Worm (Caenorhabditis elegans) whole organism, mixed stage, embryonic: ENCODE data around the gene C28G1.10.

Source experiments
- M03D4.4 ChIP-seq: sonication (generic microtip); optimal IDR thresholded peaks from 2 replicates; lab custom pipeline; 2017; ENCODE audit warnings: mild to moderate bottlenecking, missing genetic modification characterization, missing compliant biosample characterization
- bed-3 ChIP-seq: fragments of 200-800 bp; sonication (Bioruptor generic); optimal IDR thresholded peaks from 3 replicates; lab custom pipeline; 2018; ENCODE audit warnings: mild to moderate bottlenecking, missing genetic modification characterization, moderate library complexity, missing compliant biosample characterization
- blmp-1 ChIP-seq: fragments of 150-350 bp; optimal IDR thresholded peaks from 2 replicates; lab custom pipeline; 2014; ENCODE audit warnings: missing biosample characterization, missing genetic modification characterization
- ceh-39 ChIP-seq: fragments of 150-350 bp; optimal IDR thresholded peaks from 2 replicates; lab custom pipeline; 2014; ENCODE audit warnings: missing biosample characterization, missing genetic modification characterization
- ceh-43 ChIP-seq: fragments of 200-800 bp; sonication (Bioruptor generic); optimal IDR thresholded peaks from 2 replicates; lab custom pipeline; 2018; ENCODE audit warnings: mild to moderate bottlenecking, missing genetic modification characterization, moderate library complexity, missing compliant biosample characterization
- ceh-83 ChIP-seq: fragments of 200-800 bp; sonication (Bioruptor generic); optimal IDR thresholded peaks from 2 replicates; lab custom pipeline; 2018; ENCODE audit warnings: mild to moderate bottlenecking, missing genetic modification characterization, missing compliant biosample characterization
- ces-1 ChIP-seq: fragments of 150-350 bp; optimal IDR thresholded peaks from 2 replicates; lab custom pipeline; 2014; ENCODE audit warnings: missing biosample characterization, missing genetic modification reagents, missing genetic modification characterization
- cnd-1 ChIP-seq: fragments of 200-800 bp; sonication (Bioruptor generic); optimal IDR thresholded peaks from 2 replicates; lab custom pipeline; 2018; ENCODE audit warnings: mild to moderate bottlenecking, missing genetic modification characterization, missing compliant biosample characterization
- drap-1 ChIP-seq: fragments of 200-800 bp; sonication (Bioruptor generic); optimal IDR thresholded peaks from 3 replicates; lab custom pipeline; 2018; ENCODE audit warnings: mild to moderate bottlenecking, missing genetic modification characterization, missing compliant biosample characterization
- elt-1 ChIP-seq: sonication (generic microtip); optimal IDR thresholded peaks from 2 replicates; lab custom pipeline; 2017; ENCODE audit warnings: missing genetic modification characterization, mild to moderate bottlenecking, missing compliant biosample characterization, antibody characterized with exemption, moderate library complexity, borderline replicate concordance; ENCODE audit not compliant: insufficient read depth
- elt-3 ChIP-seq: fragments of 150-350 bp; optimal IDR thresholded peaks from 2 replicates; lab custom pipeline; 2014; ENCODE audit warnings: missing biosample characterization, missing genetic modification characterization
- flh-1 ChIP-seq: fragments of 200-800 bp; sonication (Bioruptor generic); optimal IDR thresholded peaks from 2 replicates; lab custom pipeline; 2018; ENCODE audit warnings: mild to moderate bottlenecking, missing genetic modification characterization, moderate library complexity, missing compliant biosample characterization
- ham-2 ChIP-seq: fragments of 200-800 bp; sonication (Bioruptor generic); optimal IDR thresholded peaks from 2 replicates; lab custom pipeline; 2018; ENCODE audit warnings: mild to moderate bottlenecking, missing genetic modification characterization, missing compliant biosample characterization
- hlh-1 ChIP-seq: fragments of 150-350 bp; optimal IDR thresholded peaks from 2 replicates; lab custom pipeline; 2014; ENCODE audit warnings: missing biosample characterization, missing genetic modification reagents, missing genetic modification characterization
- lin-13 ChIP-seq: fragments of 150-350 bp; optimal IDR thresholded peaks from 2 replicates; lab custom pipeline; 2014; ENCODE audit warnings: missing biosample characterization, missing genetic modification characterization
- lin-32 ChIP-seq: fragments of 200-800 bp; sonication (Bioruptor generic); optimal IDR thresholded peaks from 2 replicates; lab custom pipeline; 2018; ENCODE audit warnings: mild to moderate bottlenecking, missing genetic modification characterization, missing compliant biosample characterization
- lsy-2 ChIP-seq: fragments of 150-350 bp; optimal IDR thresholded peaks from 2 replicates; lab custom pipeline; 2014; ENCODE audit warnings: missing biosample characterization, missing genetic modification characterization
- mab-5 ChIP-seq: fragments of 150-350 bp; optimal IDR thresholded peaks from 2 replicates; lab custom pipeline; 2014; ENCODE audit warnings: missing biosample characterization, missing genetic modification characterization
- mep-1 ChIP-seq: fragments of 150-350 bp; optimal IDR thresholded peaks from 2 replicates; lab custom pipeline; 2017; ENCODE audit warnings: missing biosample characterization, missing genetic modification reagents, missing genetic modification characterization, inconsistent platforms
- mls-2 ChIP-seq: sonication (generic microtip); optimal IDR thresholded peaks from 2 replicates; lab custom pipeline; 2016; ENCODE audit warnings: mild to moderate bottlenecking, missing genetic modification characterization, moderate library complexity, missing compliant biosample characterization
- nhr-12 ChIP-seq: fragments of 150-350 bp; optimal IDR thresholded peaks from 2 replicates; lab custom pipeline; 2014; ENCODE audit warnings: missing biosample characterization, missing genetic modification characterization
- nhr-2 ChIP-seq: fragments of 150-350 bp; optimal IDR thresholded peaks from 2 replicates; lab custom pipeline; 2014; ENCODE audit warnings: missing biosample characterization, missing genetic modification characterization
- nhr-237 ChIP-seq: fragments of 150-350 bp; optimal IDR thresholded peaks from 2 replicates; lab custom pipeline; 2014; ENCODE audit warnings: missing biosample characterization, missing genetic modification characterization
- nhr-28 ChIP-seq: fragments of 150-350 bp; optimal IDR thresholded peaks from 2 replicates; lab custom pipeline; 2014; ENCODE audit warnings: missing biosample characterization, missing genetic modification characterization
- nhr-76 ChIP-seq: sonication (generic microtip); optimal IDR thresholded peaks from 2 replicates; lab custom pipeline; 2017; ENCODE audit warnings: missing biosample characterization, missing genetic modification characterization
- pha-4 ChIP-seq: fragments of 150-350 bp; optimal IDR thresholded peaks from 2 replicates; lab custom pipeline; 2018; ENCODE audit warnings: missing biosample characterization, missing genetic modification reagents, missing genetic modification characterization
- sem-2 ChIP-seq: fragments of 200-800 bp; sonication (Bioruptor generic); optimal IDR thresholded peaks from 2 replicates; lab custom pipeline; 2018; ENCODE audit warnings: mild to moderate bottlenecking, missing genetic modification characterization, missing compliant biosample characterization
- snpc-4 ChIP-seq: fragments of 150-350 bp; optimal IDR thresholded peaks from 2 replicates; lab custom pipeline; 2014; ENCODE audit warnings: missing biosample characterization, missing genetic modification characterization
- sptf-1 ChIP-seq: sonication (generic microtip); optimal IDR thresholded peaks from 2 replicates; lab custom pipeline; 2017; ENCODE audit warnings: mild to moderate bottlenecking, missing genetic modification characterization, moderate library complexity, missing compliant biosample characterization
- tbx-8 ChIP-seq: fragments of 200-800 bp; sonication (Bioruptor generic); optimal IDR thresholded peaks from 2 replicates; lab custom pipeline; 2018; ENCODE audit warnings: mild to moderate bottlenecking, missing genetic modification characterization, moderate library complexity, missing compliant biosample characterization
- unc-120 ChIP-seq: sonication (generic microtip); optimal IDR thresholded peaks from 2 replicates; lab custom pipeline; 2017; ENCODE audit warnings: missing genetic modification characterization, missing compliant biosample characterization; ENCODE audit not compliant: poor library complexity, severe bottlenecking
- unc-39 ChIP-seq: fragments of 150-350 bp; optimal IDR thresholded peaks from 2 replicates; lab custom pipeline; 2014; ENCODE audit warnings: missing biosample characterization, missing genetic modification characterization
- unc-62 ChIP-seq: fragments of 150-350 bp; optimal IDR thresholded peaks from 2 replicates; lab custom pipeline; 2014; ENCODE audit warnings: missing biosample characterization, missing genetic modification reagents, missing genetic modification characterization
- zip-8 ChIP-seq: fragments of 150-350 bp; optimal IDR thresholded peaks from 2 replicates; lab custom pipeline; 2014; ENCODE audit warnings: missing biosample characterization, missing genetic modification characterization
- ztf-11 ChIP-seq: fragments of 150-350 bp; optimal IDR thresholded peaks from 2 replicates; lab custom pipeline; 2014; ENCODE audit warnings: missing biosample characterization, missing genetic modification characterization

The C28G1.10 gene

DNA sequence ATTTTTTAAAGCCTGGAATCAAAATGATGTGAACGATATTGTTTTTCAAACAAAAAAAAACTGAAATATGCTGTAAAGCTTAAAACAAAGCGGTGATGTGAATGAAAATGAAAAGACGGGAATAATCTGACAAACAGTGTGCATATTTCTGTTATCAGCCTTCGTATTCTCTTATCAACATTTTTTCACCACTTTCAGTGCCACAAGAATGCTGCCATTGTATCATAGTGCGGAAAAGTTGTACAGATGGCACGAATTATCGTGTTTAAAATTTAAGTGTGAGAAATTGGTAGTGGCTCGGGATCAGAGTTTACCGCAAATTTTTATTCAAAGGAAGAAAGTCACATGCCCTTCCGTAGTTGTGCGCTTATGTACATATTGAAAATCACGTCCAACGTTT is 22.5 kb upstream of the C28G1.10 start, which contains the start of gene ifd-1:
ifd-1 (minus strand) TSS at position 12 of the 400 bp plus-strand sequence.
- no peak for TF ChIP-seq drap-1 (GFP tag; lab: Kevin White, UChicago)
- TF ChIP-seq lin-32 (GFP tag; lab: Kevin White, UChicago) = no peak
- TF ChIP-seq blmp-1 = no peak
- no peak for TF ChIP-seq elt-3
- no peak for TF ChIP-seq nhr-2 (tag; lab: Kevin White, UChicago)
- no peak for TF ChIP-seq unc-62 (GFP tag; lab: Kevin White, UChicago)
- TF ChIP-seq ceh-43 = no peak
- no peak for TF ChIP-seq unc-39
- no peak for TF ChIP-seq nhr-237 (tag; lab: Kevin White, UChicago)
- no peak for TF ChIP-seq mab-5 (tag; lab: Kevin White, UChicago)
- no peak for TF ChIP-seq snpc-4
- no peak for TF ChIP-seq hlh-1
- TF ChIP-seq unc-120 (tag; lab: Kevin White, UChicago) = no peak
- TF ChIP-seq sptf-1 = no peak
- no peak for TF ChIP-seq ztf-11 (tag; lab: Kevin White, UChicago)
- TF ChIP-seq pha-4 (tag; lab: Kevin White, UChicago) = no peak

DNA sequence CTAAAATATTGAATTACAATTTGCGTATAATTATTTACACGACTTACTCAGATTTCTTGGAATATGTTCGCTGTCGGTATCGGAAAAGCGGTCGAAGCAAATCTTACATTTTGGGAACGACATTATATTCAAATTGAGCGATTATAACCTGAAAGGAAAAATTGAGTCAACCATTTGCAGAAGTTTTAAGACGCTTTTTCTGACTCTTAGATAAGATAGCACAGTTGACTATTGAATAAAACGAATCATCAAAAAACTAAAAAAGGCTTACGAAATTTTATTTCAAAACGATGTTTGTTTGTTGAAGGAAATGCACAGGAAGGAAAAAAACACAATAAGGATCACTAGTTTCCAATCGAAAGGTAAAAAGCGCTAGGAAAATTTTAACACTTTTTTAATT is 18.6 kb upstream of the C28G1.10 start, which contains the start of gene rcs-1:
rcs-1 (minus strand) TSS at position 176 of the 400 bp plus-strand sequence.
- TF ChIP-seq flh-1 (GFP tag; lab: Kevin White, UChicago) = no peak
- TF ChIP-seq cnd-1 (tag; lab: Kevin White, UChicago) = no peak
- no peak for TF ChIP-seq ces-1 (GFP tag; lab: Kevin White, UChicago)
- TF ChIP-seq zip-8 (tag; lab: Kevin White, UChicago) = no peak
- no peak for TF ChIP-seq nhr-2 (tag; lab: Kevin White, UChicago)
- no peak for TF ChIP-seq nhr-12 (tag; lab: Kevin White, UChicago)
- no peak for TF ChIP-seq M03D4.4 (tag; lab: Kevin White, UChicago)
- no peak for TF ChIP-seq pha-4 (tag; lab: Kevin White, UChicago)
- no peak for TF ChIP-seq blmp-1
- TF ChIP-seq lin-13 (tag; lab: Kevin White, UChicago) = no peak
- no peak for TF ChIP-seq unc-62 (GFP tag; lab: Kevin White, UChicago)
- TF ChIP-seq ham-2 (GFP tag; lab: Kevin White, UChicago) = no peak
- TF ChIP-seq bed-3 (GFP tag; lab: Kevin White, UChicago) = no peak
- TF ChIP-seq mab-5 (tag; lab: Kevin White, UChicago) = no peak
- TF ChIP-seq lin-32 (GFP tag; lab: Kevin White, UChicago) = no peak
- no peak for TF ChIP-seq sem-2 (GFP tag; lab: Kevin White, UChicago)
- TF ChIP-seq, all 35 proteins: peak for 0

DNA sequence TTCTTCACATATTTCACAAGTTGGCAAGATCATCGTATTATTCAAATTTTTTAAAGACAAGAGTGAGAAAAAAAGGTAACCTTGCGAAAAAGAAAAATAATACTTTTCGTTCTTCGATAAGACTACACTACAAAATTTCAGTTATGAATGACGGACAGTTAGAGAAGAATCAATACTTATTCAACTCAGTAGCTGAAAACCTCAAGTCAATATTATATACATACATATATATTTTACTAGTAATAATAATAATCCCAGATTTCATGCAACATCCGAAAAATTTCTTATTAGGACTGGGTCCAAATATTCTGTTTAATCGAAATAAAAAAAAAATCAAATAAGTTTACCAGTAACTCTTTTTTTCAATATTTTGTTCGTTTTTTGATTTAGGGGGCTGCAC is 15.8 kb upstream of the C28G1.10 start, which contains the start of gene C28G1.6:
C28G1.6 (minus strand) TSS at position 101 of the 400 bp plus-strand sequence.
- TF ChIP-seq pha-4 (tag; lab: Kevin White, UChicago) (no peak), elt-3 (no peak), unc-62 (GFP tag; lab: Kevin White, UChicago) (no peak), cnd-1 (tag; lab: Kevin White, UChicago) (no peak), snpc-4 (no peak), ceh-43 (no peak), zip-8 (tag; lab: Kevin White, UChicago) (no peak)

DNA sequence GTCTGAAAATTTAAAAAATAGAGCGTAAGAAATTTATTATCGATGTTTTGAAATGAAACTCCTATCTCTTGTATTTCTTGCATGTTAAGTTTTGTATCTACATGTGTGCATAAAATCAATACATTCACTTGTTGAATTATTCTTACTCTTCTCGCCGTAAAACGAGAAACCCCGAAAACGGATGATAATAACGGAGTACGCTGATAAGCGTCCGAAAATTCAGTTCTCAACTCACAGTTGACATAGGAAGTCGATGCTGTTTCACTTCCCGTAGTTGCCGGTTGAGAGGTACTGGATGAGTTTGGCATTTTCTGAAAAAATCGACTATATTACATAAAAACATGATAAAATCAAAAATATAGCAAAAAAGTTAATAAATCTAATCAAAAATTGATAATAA is 11.5 kb upstream of the C28G1.10 start, which contains the start of gene sec-15:
sec-15 (minus strand) TSS at position 311 of the 400 bp plus-strand sequence.
- no peak for TF ChIP-seq sptf-1
- TF ChIP-seq snpc-4 = no peak
- no peak for TF ChIP-seq lin-13 (tag; lab: Kevin White, UChicago)

DNA sequence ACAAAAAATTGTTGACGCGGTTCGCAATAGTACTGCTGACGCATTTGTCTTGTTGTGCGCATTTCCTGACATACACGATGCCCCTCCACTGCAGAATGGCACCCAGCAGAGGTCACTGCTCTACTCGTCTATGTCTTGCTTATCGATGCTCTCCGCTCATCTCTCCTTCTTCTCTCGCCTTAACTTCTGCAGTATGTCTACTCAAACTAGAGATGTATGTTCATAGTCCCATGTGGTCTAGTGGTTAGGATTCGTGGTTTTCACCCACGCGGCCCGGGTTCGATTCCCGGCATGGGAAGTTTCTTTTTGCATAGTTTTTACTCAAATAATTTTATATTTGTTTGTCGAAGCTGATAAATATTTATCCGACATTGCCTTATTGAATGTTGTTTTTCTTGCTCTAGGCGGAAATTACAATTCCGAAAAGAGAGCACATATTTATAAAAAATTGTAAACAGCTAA is 11.0 kb upstream of the C28G1.10 start, which contains the start of gene C28G1.2:
C28G1.2 (plus strand) TSS at position 130 of the 462 bp plus-strand sequence.
- peak; percentile 94 for TF ChIP-seq tbx-8 (GFP tag; lab: Kevin White, UChicago)
- peak; percentile 92 for TF ChIP-seq sem-2 (GFP tag; lab: Kevin White, UChicago)
- TF ChIP-seq unc-120 (tag; lab: Kevin White, UChicago) = peak; percentile 98
- peak; percentile 78 for TF ChIP-seq mep-1 (tag; lab: Kevin White, UChicago)
- peak; percentile 99 for TF ChIP-seq mls-2 (tag; lab: Kevin White, UChicago)
- TF ChIP-seq unc-62 (GFP tag; lab: Kevin White, UChicago) = peak; percentile 69
- TF ChIP-seq nhr-28 (tag; lab: Kevin White, UChicago) = peak; percentile 67
- peak; percentile 93 for TF ChIP-seq lin-32 (GFP tag; lab: Kevin White, UChicago)
- peak; percentile 28 for TF ChIP-seq nhr-2 (tag; lab: Kevin White, UChicago)
- TF ChIP-seq snpc-4 = no peak
- peak; percentile 94 for TF ChIP-seq ceh-43
- TF ChIP-seq ceh-83 = peak; percentile 98
- TF ChIP-seq ceh-39 (tag; lab: Kevin White, UChicago) = peak; percentile 69
- TF ChIP-seq zip-8 (tag; lab: Kevin White, UChicago) = no peak
- TF ChIP-seq lsy-2 (tag; lab: Kevin White, UChicago) = peak; percentile 79
- no peak for TF ChIP-seq nhr-76 (tag; lab: Kevin White, UChicago)
- TF ChIP-seq ces-1 (GFP tag; lab: Kevin White, UChicago) = peak; percentile 78
- peak; percentile 21 for TF ChIP-seq blmp-1
- peak; percentile 72 for TF ChIP-seq lin-13 (tag; lab: Kevin White, UChicago)
- TF ChIP-seq M03D4.4 (tag; lab: Kevin White, UChicago) = peak; percentile 97
- TF ChIP-seq hlh-1 = peak; percentile 69
- TF ChIP-seq flh-1 (GFP tag; lab: Kevin White, UChicago) = peak; percentile 94
- TF ChIP-seq elt-1 (tag; lab: Kevin White, UChicago) = peak; percentile 33
- peak; percentile 51 for TF ChIP-seq ztf-11 (tag; lab: Kevin White, UChicago)
- peak; percentile 98 for TF ChIP-seq sptf-1
- peak; percentile 97 for TF ChIP-seq cnd-1 (tag; lab: Kevin White, UChicago)
- peak; percentile 90 for TF ChIP-seq bed-3 (GFP tag; lab: Kevin White, UChicago)
- TF ChIP-seq mab-5 (tag; lab: Kevin White, UChicago) = peak; percentile 1
- peak; percentile 88 for TF ChIP-seq unc-39
- TF ChIP-seq ham-2 (GFP tag; lab: Kevin White, UChicago) = peak; percentile 93
- peak; percentile 68 for TF ChIP-seq nhr-12 (tag; lab: Kevin White, UChicago)
- TF ChIP-seq elt-3 = peak; percentile 15
- TF ChIP-seq nhr-237 (tag; lab: Kevin White, UChicago) = peak; percentile 89
- peak; percentile 65 for TF ChIP-seq pha-4 (tag; lab: Kevin White, UChicago)
- peak; percentile 98 for TF ChIP-seq drap-1 (GFP tag; lab: Kevin White, UChicago)
